Worm (Caenorhabditis elegans) whole organism, mixed stage, embryonic: Measurements from ENCODE around the gene dsl-5.

Experiments
- M03D4.4 ChIP-seq: sonication (generic microtip); optimal IDR thresholded peaks from 2 replicates; lab custom pipeline; 2017; ENCODE audit warnings: mild to moderate bottlenecking, missing genetic modification characterization, missing compliant biosample characterization
- bed-3 ChIP-seq: fragments of 200-800 bp; sonication (Bioruptor generic); optimal IDR thresholded peaks from 3 replicates; lab custom pipeline; 2018; ENCODE audit warnings: mild to moderate bottlenecking, missing genetic modification characterization, moderate library complexity, missing compliant biosample characterization
- ceh-39 ChIP-seq: fragments of 150-350 bp; optimal IDR thresholded peaks from 2 replicates; lab custom pipeline; 2014; ENCODE audit warnings: missing biosample characterization, missing genetic modification characterization
- ceh-43 ChIP-seq: fragments of 200-800 bp; sonication (Bioruptor generic); optimal IDR thresholded peaks from 2 replicates; lab custom pipeline; 2018; ENCODE audit warnings: mild to moderate bottlenecking, missing genetic modification characterization, moderate library complexity, missing compliant biosample characterization
- ceh-83 ChIP-seq: fragments of 200-800 bp; sonication (Bioruptor generic); optimal IDR thresholded peaks from 2 replicates; lab custom pipeline; 2018; ENCODE audit warnings: mild to moderate bottlenecking, missing genetic modification characterization, missing compliant biosample characterization
- ces-1 ChIP-seq: fragments of 150-350 bp; optimal IDR thresholded peaks from 2 replicates; lab custom pipeline; 2014; ENCODE audit warnings: missing biosample characterization, missing genetic modification reagents, missing genetic modification characterization
- cnd-1 ChIP-seq: fragments of 200-800 bp; sonication (Bioruptor generic); optimal IDR thresholded peaks from 2 replicates; lab custom pipeline; 2018; ENCODE audit warnings: mild to moderate bottlenecking, missing genetic modification characterization, missing compliant biosample characterization
- drap-1 ChIP-seq: fragments of 200-800 bp; sonication (Bioruptor generic); optimal IDR thresholded peaks from 3 replicates; lab custom pipeline; 2018; ENCODE audit warnings: mild to moderate bottlenecking, missing genetic modification characterization, missing compliant biosample characterization
- elt-1 ChIP-seq: sonication (generic microtip); optimal IDR thresholded peaks from 2 replicates; lab custom pipeline; 2017; ENCODE audit warnings: missing genetic modification characterization, mild to moderate bottlenecking, missing compliant biosample characterization, antibody characterized with exemption, moderate library complexity, borderline replicate concordance; ENCODE audit not compliant: insufficient read depth
- elt-3 ChIP-seq: fragments of 150-350 bp; optimal IDR thresholded peaks from 2 replicates; lab custom pipeline; 2014; ENCODE audit warnings: missing biosample characterization, missing genetic modification characterization
- flh-1 ChIP-seq: fragments of 200-800 bp; sonication (Bioruptor generic); optimal IDR thresholded peaks from 2 replicates; lab custom pipeline; 2018; ENCODE audit warnings: mild to moderate bottlenecking, missing genetic modification characterization, moderate library complexity, missing compliant biosample characterization
- ham-2 ChIP-seq: fragments of 200-800 bp; sonication (Bioruptor generic); optimal IDR thresholded peaks from 2 replicates; lab custom pipeline; 2018; ENCODE audit warnings: mild to moderate bottlenecking, missing genetic modification characterization, missing compliant biosample characterization
- lin-13 ChIP-seq: fragments of 150-350 bp; optimal IDR thresholded peaks from 2 replicates; lab custom pipeline; 2014; ENCODE audit warnings: missing biosample characterization, missing genetic modification characterization
- lin-32 ChIP-seq: fragments of 200-800 bp; sonication (Bioruptor generic); optimal IDR thresholded peaks from 2 replicates; lab custom pipeline; 2018; ENCODE audit warnings: mild to moderate bottlenecking, missing genetic modification characterization, missing compliant biosample characterization
- lsy-2 ChIP-seq: fragments of 150-350 bp; optimal IDR thresholded peaks from 2 replicates; lab custom pipeline; 2014; ENCODE audit warnings: missing biosample characterization, missing genetic modification characterization
- mab-5 ChIP-seq: fragments of 150-350 bp; optimal IDR thresholded peaks from 2 replicates; lab custom pipeline; 2014; ENCODE audit warnings: missing biosample characterization, missing genetic modification characterization
- mep-1 ChIP-seq: fragments of 150-350 bp; optimal IDR thresholded peaks from 2 replicates; lab custom pipeline; 2017; ENCODE audit warnings: missing biosample characterization, missing genetic modification reagents, missing genetic modification characterization, inconsistent platforms
- mls-2 ChIP-seq: sonication (generic microtip); optimal IDR thresholded peaks from 2 replicates; lab custom pipeline; 2016; ENCODE audit warnings: mild to moderate bottlenecking, missing genetic modification characterization, moderate library complexity, missing compliant biosample characterization
- nhr-12 ChIP-seq: fragments of 150-350 bp; optimal IDR thresholded peaks from 2 replicates; lab custom pipeline; 2014; ENCODE audit warnings: missing biosample characterization, missing genetic modification characterization
- nhr-2 ChIP-seq: fragments of 150-350 bp; optimal IDR thresholded peaks from 2 replicates; lab custom pipeline; 2014; ENCODE audit warnings: missing biosample characterization, missing genetic modification characterization
- nhr-237 ChIP-seq: fragments of 150-350 bp; optimal IDR thresholded peaks from 2 replicates; lab custom pipeline; 2014; ENCODE audit warnings: missing biosample characterization, missing genetic modification characterization
- nhr-28 ChIP-seq: fragments of 150-350 bp; optimal IDR thresholded peaks from 2 replicates; lab custom pipeline; 2014; ENCODE audit warnings: missing biosample characterization, missing genetic modification characterization
- pha-4 ChIP-seq: fragments of 150-350 bp; optimal IDR thresholded peaks from 2 replicates; lab custom pipeline; 2018; ENCODE audit warnings: missing biosample characterization, missing genetic modification reagents, missing genetic modification characterization
- sem-2 ChIP-seq: fragments of 200-800 bp; sonication (Bioruptor generic); optimal IDR thresholded peaks from 2 replicates; lab custom pipeline; 2018; ENCODE audit warnings: mild to moderate bottlenecking, missing genetic modification characterization, missing compliant biosample characterization
- snpc-4 ChIP-seq: fragments of 150-350 bp; optimal IDR thresholded peaks from 2 replicates; lab custom pipeline; 2014; ENCODE audit warnings: missing biosample characterization, missing genetic modification characterization
- unc-120 ChIP-seq: sonication (generic microtip); optimal IDR thresholded peaks from 2 replicates; lab custom pipeline; 2017; ENCODE audit warnings: missing genetic modification characterization, missing compliant biosample characterization; ENCODE audit not compliant: poor library complexity, severe bottlenecking
- unc-39 ChIP-seq: fragments of 150-350 bp; optimal IDR thresholded peaks from 2 replicates; lab custom pipeline; 2014; ENCODE audit warnings: missing biosample characterization, missing genetic modification characterization
- unc-62 ChIP-seq: fragments of 150-350 bp; optimal IDR thresholded peaks from 2 replicates; lab custom pipeline; 2014; ENCODE audit warnings: missing biosample characterization, missing genetic modification reagents, missing genetic modification characterization
- zip-8 ChIP-seq: fragments of 150-350 bp; optimal IDR thresholded peaks from 2 replicates; lab custom pipeline; 2014; ENCODE audit warnings: missing biosample characterization, missing genetic modification characterization
- ztf-11 ChIP-seq: fragments of 150-350 bp; optimal IDR thresholded peaks from 2 replicates; lab custom pipeline; 2014; ENCODE audit warnings: missing biosample characterization, missing genetic modification characterization

Gene dsl-5

DNA sequence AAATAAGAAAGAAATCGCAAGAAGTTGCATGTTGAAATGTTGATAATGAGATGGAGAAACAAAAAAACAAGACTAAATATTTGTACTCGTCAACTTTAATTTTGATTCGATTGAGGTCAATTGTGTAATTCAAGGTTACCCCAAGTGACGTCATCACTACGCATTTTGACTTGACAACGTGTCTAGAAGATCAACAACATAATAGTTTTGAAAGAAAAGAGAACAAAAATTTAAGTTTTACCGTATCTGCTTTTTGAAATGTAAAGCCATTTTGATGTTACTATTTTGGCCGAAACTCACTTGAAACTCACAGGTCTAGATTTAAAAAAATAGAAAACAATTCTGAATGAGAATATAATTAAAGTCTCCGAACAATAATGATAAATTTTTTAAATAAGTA, at the start of gene dsl-5:
Gene dsl-5 (minus strand): TSS at position 101 of the 400 bp plus-strand sequence.
- TF ChIP-seq elt-3 (tag; lab: Kevin White, UChicago), result no peak
- TF ChIP-seq zip-8 (tag; lab: Kevin White, UChicago), result peak; percentile 15
- TF ChIP-seq, all 35 proteins: peak for 1

DNA sequence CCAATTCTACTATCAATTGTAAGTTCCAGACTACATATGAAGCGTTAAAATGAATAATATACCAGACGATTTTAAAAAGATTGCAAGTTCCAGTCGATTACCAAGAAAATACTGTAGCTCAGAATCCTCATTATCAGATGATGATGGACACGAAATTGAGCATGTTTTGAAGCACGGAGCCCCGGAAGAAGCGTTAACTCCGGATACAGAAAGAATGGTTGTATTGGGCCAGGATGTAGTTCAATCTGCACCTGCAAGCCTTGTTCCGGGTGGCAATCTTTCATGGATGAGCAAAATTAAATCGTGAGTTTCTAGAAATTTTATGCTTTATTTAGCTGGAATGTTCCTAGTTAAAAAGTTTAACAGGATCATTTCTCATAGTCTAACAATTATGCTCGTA, 47.2 kb upstream of the dsl-5 start, which contains the start of gene atg-4.2:
Gene atg-4.2 (plus strand): TSS at position 24 of the 400 bp plus-strand sequence.
- TF ChIP-seq ceh-39 (tag; lab: Kevin White, UChicago) (no peak), lin-13 (tag; lab: Kevin White, UChicago) (no peak), unc-39 (tag; lab: Kevin White, UChicago) (no peak), zip-8 (tag; lab: Kevin White, UChicago) (no peak), nhr-12 (no peak), cnd-1 (tag; lab: Kevin White, UChicago) (no peak), snpc-4 (no peak), sem-2 (no peak), drap-1 (GFP tag; lab: Kevin White, UChicago) (no peak), mab-5 (tag; lab: Kevin White, UChicago) (no peak), unc-120 (tag; lab: Kevin White, UChicago) (no peak), nhr-2 (tag; lab: Kevin White, UChicago) (no peak), pha-4 (tag; lab: Kevin White, UChicago) (no peak)

DNA sequence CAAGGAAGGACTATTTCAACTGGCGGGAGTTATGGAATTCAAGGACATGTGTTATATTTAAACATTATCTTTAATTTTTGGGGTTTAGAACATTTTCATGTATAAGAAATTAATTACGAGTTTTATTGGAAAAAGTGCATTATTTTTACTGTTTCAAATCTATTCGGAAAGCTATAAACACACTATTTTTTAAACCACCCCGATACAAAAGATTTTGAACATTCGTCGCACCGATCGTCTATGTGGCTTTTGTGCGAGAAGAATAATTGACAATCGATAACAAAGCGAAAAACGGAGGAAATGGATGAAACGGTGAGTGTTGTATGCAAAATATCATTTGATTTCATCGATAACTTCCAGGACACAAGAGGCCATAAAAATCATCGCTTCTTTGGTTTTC, 44.2 kb upstream of the dsl-5 start, which contains the start of gene ZK809.9:
Gene ZK809.9 (plus strand): TSS at position 301 of the 400 bp plus-strand sequence.
- TF ChIP-seq nhr-2 (tag; lab: Kevin White, UChicago) (no peak), unc-62 (no peak), ces-1 (no peak), nhr-28 (no peak), nhr-237 (tag; lab: Kevin White, UChicago) (no peak), snpc-4 (no peak), nhr-12 (no peak), ztf-11 (tag; lab: Kevin White, UChicago) (no peak), lin-13 (tag; lab: Kevin White, UChicago) (no peak), pha-4 (tag; lab: Kevin White, UChicago) (no peak), elt-1 (no peak), drap-1 (GFP tag; lab: Kevin White, UChicago) (no peak), lin-32 (GFP tag; lab: Kevin White, UChicago) (no peak), ham-2 (no peak), ceh-83 (GFP tag; lab: Kevin White, UChicago) (no peak), M03D4.4 (tag; lab: Kevin White, UChicago) (no peak)

DNA sequence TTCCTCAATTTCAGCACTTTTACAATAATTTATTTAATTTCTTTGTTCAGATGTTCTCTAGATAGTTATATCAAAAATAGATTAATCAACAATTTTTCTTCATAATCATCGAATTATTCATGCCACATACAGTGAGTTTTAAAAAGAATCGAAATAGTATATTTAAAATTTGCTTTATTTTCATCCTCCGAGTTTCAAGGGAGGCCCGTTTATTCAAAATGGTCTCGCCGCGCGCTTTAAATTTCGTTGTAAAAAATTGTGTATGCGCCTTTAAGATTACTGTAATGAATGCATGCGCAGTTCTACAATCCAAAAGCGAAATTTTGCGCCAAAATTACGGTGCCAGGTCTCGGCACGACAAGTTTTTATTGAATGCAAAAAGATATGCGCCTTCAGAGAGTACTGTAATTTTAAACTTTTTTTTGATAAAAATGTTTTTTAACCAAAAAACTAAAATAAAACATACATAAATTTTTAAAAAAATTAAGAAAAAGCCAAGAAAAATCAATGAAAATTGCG, 39.0 kb upstream of the dsl-5 start, which contains the start of gene ZK792.1:
Gene ZK792.1 (plus strand): TSS at position 51 of the 519 bp plus-strand sequence.
- TF ChIP-seq nhr-237 (tag; lab: Kevin White, UChicago) (no peak), lin-13 (tag; lab: Kevin White, UChicago) (no peak), lsy-2 (tag; lab: Kevin White, UChicago) (no peak), ceh-83 (GFP tag; lab: Kevin White, UChicago) (no peak), ceh-39 (tag; lab: Kevin White, UChicago) (no peak), bed-3 (GFP tag; lab: Kevin White, UChicago) (no peak), mep-1 (no peak)

DNA sequence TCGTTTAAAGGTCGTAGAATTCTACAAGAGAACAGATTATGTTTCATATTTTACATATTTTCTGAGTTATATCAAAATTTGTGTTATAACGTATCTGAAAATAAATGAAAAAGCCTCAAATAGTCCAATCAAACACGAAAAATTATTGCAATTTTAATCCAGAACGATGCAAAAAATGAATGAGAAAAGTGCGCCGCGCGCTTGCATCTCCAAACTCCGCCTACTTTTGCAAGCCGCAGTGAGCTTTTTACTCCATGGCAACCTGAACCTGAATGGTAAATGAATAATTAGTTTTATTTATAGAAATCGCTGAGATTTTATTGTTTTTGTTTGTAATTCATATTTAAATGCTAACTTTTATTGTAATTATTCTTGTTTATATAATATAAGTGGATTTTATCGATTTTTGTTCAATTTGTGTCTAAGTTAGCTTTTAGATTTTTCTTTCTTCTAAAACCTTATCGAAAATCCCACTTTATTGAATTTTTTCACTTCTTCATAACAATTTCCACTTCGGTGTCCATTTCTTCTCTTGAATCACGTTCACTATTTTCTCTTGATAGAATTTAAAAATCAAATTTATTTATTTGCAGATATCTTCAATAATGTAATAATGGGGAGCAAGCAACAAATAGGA, 35.5 kb upstream of the dsl-5 start, which contains the start of gene ZK809.5:
Gene ZK809.5 (plus strand): TSS at position 587 of the 637 bp plus-strand sequence.
- TF ChIP-seq flh-1 (no peak), drap-1 (GFP tag; lab: Kevin White, UChicago) (no peak), mab-5 (tag; lab: Kevin White, UChicago) (no peak), mls-2 (tag; lab: Kevin White, UChicago) (no peak), ceh-39 (tag; lab: Kevin White, UChicago) (no peak), ham-2 (peak; percentile 20), ces-1 (peak; percentile 21), ceh-43 (GFP tag; lab: Kevin White, UChicago) (peak; percentile 13)
